Worm (Caenorhabditis elegans): ENCODE data around the gene flp-28.

The flp-28 gene

ce11 chrX:10083272-10083671 lies 4.5 kb downstream of the flp-28 start:
- TF ChIP-seq dmd-8 (GFP tag; IDR thresholded peaks at IDR 0.05) (no peak), cey-2 (tag; optimal IDR thresholded peaks at IDR 0.05; ENCODE audit: borderline replicate concordance, insufficient read depth) (no peak), madf-9 (GFP tag; conservative IDR thresholded peaks at IDR 0.05) (no peak), daf-8 (GFP tag; IDR thresholded peaks at IDR 0.05) (no peak), unc-62 (GFP tag; optimal IDR thresholded peaks at IDR 0.05 in 1 of 2) (peak in 1 of 2 experiments; percentile 93), unc-62 (tag; optimal IDR thresholded peaks at IDR 0.05) (no peak), T20F7.1 (GFP tag; optimal IDR thresholded peaks at IDR 0.05) (no peak), lir-3 (tag; optimal IDR thresholded peaks at IDR 0.05) (no peak)

ce11 chrX:10081077-10081476 lies 6.7 kb downstream of the flp-28 start:
- TF ChIP-seq mes-2 (tag; optimal IDR thresholded peaks at IDR 0.05; ENCODE audit: poor library complexity, severe bottlenecking) (no peak), unc-62 (GFP tag; optimal IDR thresholded peaks at IDR 0.05 in 1 of 2) (peak in 1 of 2 experiments; percentile 19), unc-62 (tag; optimal IDR thresholded peaks at IDR 0.05) (no peak), madf-5 (GFP tag; IDR thresholded peaks at IDR 0.05) (no peak)

- TF ChIP-seq daf-8 (GFP tag; IDR thresholded peaks at IDR 0.05) (no peak), aha-1 (tag) (peak; percentile 54), lin-13 (GFP tag; optimal IDR thresholded peaks at IDR 0.05) (no peak), hmg-1.1 (GFP tag; IDR thresholded peaks at IDR 0.05) (0 out of 2 replicates have a peak, but pooled peaks have one; percentile 19), nhr-76 (tag; optimal IDR thresholded peaks at IDR 0.05) (no peak), F10B5.3 (tag; optimal IDR thresholded peaks at IDR 0.05) (no peak), set-16 (GFP tag; IDR thresholded peaks at IDR 0.05) (peak; percentile 42), mes-2 (tag; optimal IDR thresholded peaks at IDR 0.05; ENCODE audit: poor library complexity, severe bottlenecking) (peak; percentile 0), nhr-28 (tag; optimal IDR thresholded peaks at IDR 0.05) (no peak), rbr-2 (tag; optimal IDR thresholded peaks at IDR 0.05) (peak; percentile 17)
Measured at ce11 chrX:10079230-10079629, 8.5 kb downstream of the flp-28 start.

- TF ChIP-seq dmd-9 (GFP tag; IDR thresholded peaks at IDR 0.05) (no peak), mes-2 (tag; optimal IDR thresholded peaks at IDR 0.05; ENCODE audit: poor library complexity, severe bottlenecking) (peak; percentile 58)
Measured at ce11 chrX:10078637-10079036, 9.1 kb downstream of the flp-28 start.

ce11 chrX:10078089-10078488 lies 9.7 kb downstream of the flp-28 start:
- TF ChIP-seq mes-2 (tag; optimal IDR thresholded peaks at IDR 0.05; ENCODE audit: poor library complexity, severe bottlenecking), result peak; percentile 4
- peak; percentile 98 for TF ChIP-seq set-16 (GFP tag; IDR thresholded peaks at IDR 0.05)
- no peak for TF ChIP-seq gei-8 (GFP tag; optimal IDR thresholded peaks at IDR 0.05)
- no peak for TF ChIP-seq zfp-3 (GFP tag; conservative IDR thresholded peaks at IDR 0.05)
- no peak for TF ChIP-seq aly-2 (tag; optimal IDR thresholded peaks at IDR 0.05)

ce11 chrX:10077297-10077696 lies 10.5 kb downstream of the flp-28 start, which contains the start of gene col-176:
Gene col-176, plus strand, starts transcription at chrX:10077597.
- peak; percentile 11 for TF ChIP-seq hlh-30 (tag; optimal IDR thresholded peaks at IDR 0.05; ENCODE audit: insufficient read depth)
- peak; percentile 46 for TF ChIP-seq nhr-10 (tag; optimal IDR thresholded peaks at IDR 0.05)
- no peak for TF ChIP-seq Y48G9A.11 (GFP tag; IDR thresholded peaks at IDR 0.05)

ce11 chrX:10076334-10076733 lies 11.4 kb downstream of the flp-28 start:
- TF ChIP-seq F44E2.7 (GFP tag; IDR thresholded peaks at IDR 0.05) (no peak), ama-1 (optimal IDR thresholded peaks at IDR 0.05) (no peak), T26A8.4 (GFP tag; IDR thresholded peaks at IDR 0.05) (0 out of 2 replicates have a peak, but pooled peaks have one; percentile 17)
